Fruit fly (Drosophila melanogaster) whole organism: ENCODE results near the gene Past1.
"Not testable (repeated sequence)": the region's sequence is repeated elsewhere in the genome, so short reads cannot be mapped to it uniquely, and the experiment has no call there.

ENCODE experiments used
- CG8478 ChIP-seq: fragments of >200 bp; optimal IDR thresholded peaks from 2 replicates; lab custom pipeline; 2018; ENCODE audit warnings: inconsistent platforms
- Dll ChIP-seq: fragments of >200 bp; optimal IDR thresholded peaks from 2 replicates; lab custom pipeline; 2017
- EcR ChIP-seq, 2 experiments: fragments of >200 bp; optimal IDR thresholded peaks; 2 replicates each; lab custom pipeline; 2017; ENCODE audit warnings: missing biosample characterization in 2 of 2, missing genetic modification characterization in 2 of 2, missing genetic modification reagents in 2 of 2
- pan ChIP-seq: fragments of >200 bp; optimal IDR thresholded peaks from 2 replicates; lab custom pipeline; 2017
- psq ChIP-seq: fragments of >200 bp; optimal IDR thresholded peaks from 2 replicates; lab custom pipeline; 2017
- usp ChIP-seq: fragments of >200 bp; optimal IDR thresholded peaks from 2 replicates; lab custom pipeline; 2017; ENCODE audit warnings: missing biosample characterization, missing genetic modification characterization, mixed read lengths

Gene Past1

dm6 chr3R:12698363-12698762 lies 1.2 kb downstream of the Past1 start:
- no peak for TF ChIP-seq EcR (GFP tag; optimal IDR thresholded peaks at IDR 0.05; lab: Kevin White, UChicago)
- TF ChIP-seq usp, result no peak
- no peak for TF ChIP-seq psq (lab: Kevin White, UChicago)
- TF ChIP-seq CG8478 (lab: Kevin White, UChicago), result no peak
- TF ChIP-seq pan, result no peak
- TF ChIP-seq Dll (lab: Kevin White, UChicago), result no peak

- TF ChIP-seq EcR (GFP tag; optimal IDR thresholded peaks at IDR 0.05; lab: Kevin White, UChicago), result no peak
- TF ChIP-seq CG8478 (lab: Kevin White, UChicago), result no peak
- TF ChIP-seq Dll (lab: Kevin White, UChicago), result no peak
- no peak for TF ChIP-seq usp
- TF ChIP-seq psq (lab: Kevin White, UChicago), result no peak
- no peak for TF ChIP-seq pan
Observed at dm6 chr3R:12699620-12700378, 2.7 kb downstream of the Past1 start.

dm6 chr3R:12700454-12700853 lies 3.3 kb downstream of the Past1 start:
- TF ChIP-seq usp, result no peak
- TF ChIP-seq psq (lab: Kevin White, UChicago), result no peak
- TF ChIP-seq CG8478 (lab: Kevin White, UChicago), result no peak
- TF ChIP-seq Dll (lab: Kevin White, UChicago), result no peak
- TF ChIP-seq pan, result no peak
- TF ChIP-seq EcR (GFP tag; optimal IDR thresholded peaks at IDR 0.05; lab: Kevin White, UChicago), result no peak

- TF ChIP-seq psq (lab: Kevin White, UChicago) (no peak), EcR (GFP tag; optimal IDR thresholded peaks at IDR 0.05; lab: Kevin White, UChicago) (no peak), Dll (lab: Kevin White, UChicago) (no peak), CG8478 (lab: Kevin White, UChicago) (no peak), pan (no peak), usp (no peak)
Observed at dm6 chr3R:12701257-12701656, 4.1 kb downstream of the Past1 start.

dm6 chr3R:12701994-12702494 lies 4.9 kb downstream of the Past1 start:
- TF ChIP-seq EcR (GFP tag; optimal IDR thresholded peaks at IDR 0.05; lab: Kevin White, UChicago) (no peak), pan (no peak), psq (lab: Kevin White, UChicago) (no peak), Dll (lab: Kevin White, UChicago) (no peak)

DNA sequence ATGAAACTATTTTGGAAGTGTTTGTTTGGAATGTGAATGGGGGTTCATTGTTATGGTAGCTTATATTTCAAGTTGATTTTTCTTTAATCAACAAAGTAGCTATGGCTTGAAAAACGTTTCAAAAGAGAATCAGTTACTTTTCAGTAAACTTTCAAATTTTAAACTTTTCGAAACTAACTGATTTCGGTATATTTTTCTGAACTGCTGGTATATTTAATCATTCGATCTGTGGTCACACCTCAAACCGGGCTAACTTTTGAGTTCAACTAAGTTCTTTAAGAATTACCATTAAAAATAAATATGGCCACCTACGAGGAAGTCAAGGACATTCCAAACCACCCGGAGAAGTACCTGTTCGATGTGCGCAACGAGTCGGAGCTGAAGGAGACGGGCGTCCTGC lies 7.7 kb downstream of the Past1 start, which contains the start of gene CG12279:
TSS of gene CG12279 (plus strand) at position 234 of the 400 bp plus-strand sequence.
- TF ChIP-seq pan (no peak), Dll (lab: Kevin White, UChicago) (no peak), CG8478 (lab: Kevin White, UChicago) (no peak), usp (no peak), psq (lab: Kevin White, UChicago) (no peak), EcR (GFP tag; optimal IDR thresholded peaks at IDR 0.05; lab: Kevin White, UChicago) (no peak)

dm6 chr3R:12712178-12713172 lies 15.4 kb downstream of the Past1 start, which contains the start of gene PolQ:
Gene PolQ, minus strand, starts transcription at chr3R:12712299.
- not testable (repeated sequence) for TF ChIP-seq Dll (lab: Kevin White, UChicago); pan; EcR (GFP tag; optimal IDR thresholded peaks at IDR 0.05; lab: Kevin White, UChicago)

DNA sequence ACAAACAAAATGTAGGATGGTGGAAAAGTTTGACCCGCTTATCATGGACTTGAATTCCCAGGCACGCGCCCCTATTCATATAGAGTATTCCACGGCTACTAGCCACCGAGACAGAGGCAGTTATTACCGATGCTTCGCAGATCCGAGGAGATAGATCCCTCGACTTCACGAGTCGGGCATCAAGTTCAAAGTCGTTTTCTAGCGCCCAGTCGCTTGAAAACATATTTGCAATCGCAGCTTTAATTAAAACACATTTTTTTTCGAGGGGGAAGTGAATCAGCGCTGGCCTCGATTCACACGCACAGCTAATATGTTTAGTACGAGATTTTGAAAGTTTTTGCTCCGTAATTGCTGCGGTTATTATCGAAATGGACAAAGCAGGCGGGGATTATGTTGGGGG lies 18.1 kb downstream of the Past1 start:
- TF ChIP-seq psq (lab: Kevin White, UChicago), result no peak
- TF ChIP-seq EcR (GFP tag; optimal IDR thresholded peaks at IDR 0.05; lab: Kevin White, UChicago), result no peak
- TF ChIP-seq Dll (lab: Kevin White, UChicago), result no peak
- no peak for TF ChIP-seq pan
- no peak for TF ChIP-seq CG8478 (lab: Kevin White, UChicago)
- no peak for TF ChIP-seq usp

- TF ChIP-seq psq (lab: Kevin White, UChicago) (no peak), EcR (GFP tag; optimal IDR thresholded peaks at IDR 0.05; lab: Kevin White, UChicago) (no peak), pan (no peak), Dll (lab: Kevin White, UChicago) (no peak), usp (no peak), CG8478 (lab: Kevin White, UChicago) (no peak)
Observed at dm6 chr3R:12716251-12716650, 19.1 kb downstream of the Past1 start.

DNA sequence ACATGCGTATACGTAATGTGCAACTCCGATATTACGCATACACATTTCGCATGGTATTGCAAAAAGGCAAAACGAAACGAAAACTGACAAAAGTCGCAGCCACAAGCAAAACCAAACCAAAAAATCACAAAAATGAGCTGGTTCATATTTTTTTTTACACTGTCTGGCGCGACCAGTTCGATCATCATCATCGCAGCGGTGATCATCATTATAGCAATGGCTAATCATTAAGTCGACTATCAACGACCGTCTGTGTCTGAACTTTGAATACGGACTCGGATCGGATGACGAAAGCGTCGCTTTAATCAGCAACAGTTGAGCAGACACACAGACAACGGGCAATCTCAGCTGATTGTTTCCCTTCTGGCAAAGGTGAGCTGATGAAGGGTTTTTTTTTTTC lies 19.8 kb downstream of the Past1 start:
- TF ChIP-seq CG8478 (lab: Kevin White, UChicago), result no peak
- TF ChIP-seq usp, result no peak
- no peak for TF ChIP-seq EcR (GFP tag; optimal IDR thresholded peaks at IDR 0.05; lab: Kevin White, UChicago)
- no peak for TF ChIP-seq Dll (lab: Kevin White, UChicago)
- no peak for TF ChIP-seq psq (lab: Kevin White, UChicago)
- TF ChIP-seq pan, result no peak
